Worm (Caenorhabditis elegans) whole organism, L4 larva: ENCODE data around the gene F10D7.10.
A peak's percentile ranks its signal among the peaks of the same experiment; 100 is the strongest.

Experiments
- F37D6.2 ChIP-seq: sonication (generic microtip); optimal IDR thresholded peaks from 2 replicates; lab custom pipeline; 2016; ENCODE audit warnings: mild to moderate bottlenecking, missing genetic modification characterization, missing compliant biosample characterization
- R02D3.7 ChIP-seq: fragments of 150-350 bp; sonication (generic microtip); optimal IDR thresholded peaks from 3 replicates; lab custom pipeline; 2014; ENCODE audit warnings: missing biosample characterization, missing genetic modification characterization
- Y48G9A.11 ChIP-seq: fragments of 200-800 bp; sonication (Bioruptor generic); IDR thresholded peaks from 2 replicates; pipeline ENCODE4 v1.3.6; 2022; ENCODE audit warnings: missing genetic modification reagents, missing genetic modification characterization, missing compliant biosample characterization
- ZK337.2 ChIP-seq: fragments of 200-800 bp; sonication (Bioruptor generic); IDR thresholded peaks from 2 replicates; pipeline ENCODE4 v1.3.6; 2022; ENCODE audit warnings: missing genetic modification reagents, missing genetic modification characterization, missing compliant biosample characterization
- aha-1 ChIP-seq: fragments of 150-350 bp; peaks from one replicate; lab custom pipeline; 2014; ENCODE audit warnings: missing biosample characterization, missing genetic modification characterization
- ceh-44 ChIP-seq: fragments of 200-800 bp; sonication (Bioruptor generic); IDR thresholded peaks from 2 replicates; pipeline ENCODE4 v1.3.6; 2022; ENCODE audit warnings: missing genetic modification reagents, missing genetic modification characterization, missing compliant biosample characterization
- daf-12 ChIP-seq: fragments of 150-350 bp; optimal IDR thresholded peaks from 2 replicates; lab custom pipeline; 2014; ENCODE audit warnings: missing biosample characterization, missing genetic modification reagents, missing genetic modification characterization
- daf-19 ChIP-seq: fragments of 200-800 bp; sonication (Bioruptor generic); conservative IDR thresholded peaks from 2 replicates; pipeline ENCODE4 v1.3.6; 2022; ENCODE audit warnings: missing genetic modification characterization, missing compliant biosample characterization
- daf-8 ChIP-seq: fragments of 200-800 bp; sonication (Bioruptor generic); IDR thresholded peaks from 2 replicates; pipeline ENCODE4 v1.3.6; 2022; ENCODE audit warnings: missing genetic modification characterization, missing compliant biosample characterization
- dmd-6 ChIP-seq: fragments of 200-800 bp; sonication (Bioruptor generic); IDR thresholded peaks from 2 replicates; pipeline ENCODE4 v1.3.6; 2022; ENCODE audit warnings: missing genetic modification reagents, missing genetic modification characterization, missing compliant biosample characterization
- duxl-1 ChIP-seq: sonication (generic microtip); optimal IDR thresholded peaks from 2 replicates; lab custom pipeline; 2016; ENCODE audit warnings: mild to moderate bottlenecking, missing genetic modification characterization, moderate library complexity, missing compliant biosample characterization; ENCODE audit not compliant: poor library complexity
- egl-27 ChIP-seq: sonication (generic microtip); optimal IDR thresholded peaks from 3 replicates; lab custom pipeline; 2017; ENCODE audit warnings: missing biosample characterization, missing genetic modification reagents, missing genetic modification characterization
- egl-43 ChIP-seq: fragments of 200-800 bp; sonication (Bioruptor generic); IDR thresholded peaks from 2 replicates; pipeline ENCODE4 v1.3.6; 2022; ENCODE audit warnings: missing genetic modification reagents, missing genetic modification characterization, missing compliant biosample characterization
- hlh-11 ChIP-seq: fragments of 200-800 bp; sonication (Bioruptor generic); optimal IDR thresholded peaks from 2 replicates; lab custom pipeline; 2018; ENCODE audit warnings: mild to moderate bottlenecking, missing genetic modification characterization, missing compliant biosample characterization
- hlh-30 ChIP-seq: sonication (generic microtip); optimal IDR thresholded peaks from 2 replicates; lab custom pipeline; 2017; ENCODE audit warnings: antibody characterized with exemption, mild to moderate bottlenecking, missing genetic modification characterization, missing compliant biosample characterization; ENCODE audit not compliant: insufficient read depth
- hmg-1.1 ChIP-seq: fragments of 200-800 bp; sonication (Bioruptor generic); IDR thresholded peaks from 2 replicates; pipeline ENCODE4 v1.3.6; 2022; ENCODE audit warnings: missing genetic modification reagents, missing genetic modification characterization, missing compliant biosample characterization
- lim-7 ChIP-seq: fragments of 200-800 bp; sonication (Bioruptor generic); IDR thresholded peaks from 2 replicates; pipeline ENCODE4 v1.3.6; 2022; ENCODE audit warnings: missing genetic modification characterization, missing compliant biosample characterization
- lin-38 ChIP-seq: fragments of 200-800 bp; sonication (Bioruptor generic); IDR thresholded peaks from 2 replicates; pipeline ENCODE4 v1.3.6; 2022; ENCODE audit warnings: missing genetic modification reagents, missing genetic modification characterization, missing compliant biosample characterization
- lsy-2 ChIP-seq, 2 experiments: fragments of 150-350 bp in 1 of 2; sonication (generic microtip) in 1 of 2; optimal IDR thresholded peaks; 2 replicates each; lab custom pipeline; 2014 to 2017; ENCODE audit warnings: missing biosample characterization in 2 of 2, missing genetic modification characterization in 2 of 2
- madf-5 ChIP-seq, 2 experiments: fragments of 200-800 bp; sonication (Bioruptor generic); IDR thresholded peaks; 2 replicates each; pipeline ENCODE4 v1.3.6; 2022; ENCODE audit warnings: missing compliant biosample characterization in 2 of 2, missing genetic modification characterization in 2 of 2
- mes-2 ChIP-seq: sonication (generic microtip); optimal IDR thresholded peaks from 2 replicates; lab custom pipeline; 2016; ENCODE audit warnings: missing genotype, mild to moderate bottlenecking, missing genetic modification characterization, missing compliant biosample characterization; ENCODE audit not compliant: poor library complexity, severe bottlenecking
- mxl-3 ChIP-seq: fragments of 200-800 bp; sonication (Bioruptor generic); optimal IDR thresholded peaks from 2 replicates; lab custom pipeline; 2018; ENCODE audit warnings: mild to moderate bottlenecking, missing genetic modification characterization, missing compliant biosample characterization
- nhr-11 ChIP-seq: fragments of 150-350 bp; optimal IDR thresholded peaks from 2 replicates; lab custom pipeline; 2014; ENCODE audit warnings: missing biosample characterization, missing genetic modification characterization
- nhr-28 ChIP-seq: fragments of 150-350 bp; optimal IDR thresholded peaks from 2 replicates; lab custom pipeline; 2014; ENCODE audit warnings: missing biosample characterization, missing genetic modification characterization
- nhr-42 ChIP-seq: fragments of 200-800 bp; sonication (Bioruptor generic); IDR thresholded peaks from 2 replicates; pipeline ENCODE4 v1.3.6; 2022; ENCODE audit warnings: missing genetic modification characterization, missing compliant biosample characterization
- nhr-48 ChIP-seq: sonication (generic microtip); optimal IDR thresholded peaks from 2 replicates; lab custom pipeline; 2016; ENCODE audit warnings: mild to moderate bottlenecking, missing genetic modification characterization, missing compliant biosample characterization
- php-3 ChIP-seq: fragments of 200-800 bp; sonication (Bioruptor generic); IDR thresholded peaks from 2 replicates; pipeline ENCODE4 v1.3.6; 2022; ENCODE audit warnings: missing genetic modification reagents, missing genetic modification characterization, missing compliant biosample characterization
- rbr-2 ChIP-seq: sonication (generic microtip); optimal IDR thresholded peaks from 2 replicates; lab custom pipeline; 2016; ENCODE audit warnings: missing genotype, missing genetic modification characterization, missing compliant biosample characterization
- unc-39 ChIP-seq: sonication (generic microtip); optimal IDR thresholded peaks from 2 replicates; lab custom pipeline; 2017; ENCODE audit warnings: missing biosample characterization, missing genetic modification characterization
- unc-62 ChIP-seq, 3 experiments: fragments of 150-350 bp in 1 of 3; sonication (generic microtip); optimal IDR thresholded peaks in 2 of 3; peaks in 1 of 3; 1 replicate in 1 of 3; 2 replicates in 2 of 3; lab custom pipeline; 2014 to 2017; ENCODE audit warnings: missing biosample characterization in 3 of 3, missing genetic modification characterization in 3 of 3, missing genetic modification reagents in 3 of 3, missing genotype in 1 of 3
- zag-1 ChIP-seq: fragments of 150-350 bp; optimal IDR thresholded peaks from 2 replicates; lab custom pipeline; 2014; ENCODE audit warnings: missing biosample characterization, missing genetic modification characterization
- ztf-7 ChIP-seq: fragments of 150-350 bp; optimal IDR thresholded peaks from 2 replicates; lab custom pipeline; 2014; ENCODE audit warnings: missing biosample characterization, missing genetic modification characterization

The F10D7.10 gene

DNA sequence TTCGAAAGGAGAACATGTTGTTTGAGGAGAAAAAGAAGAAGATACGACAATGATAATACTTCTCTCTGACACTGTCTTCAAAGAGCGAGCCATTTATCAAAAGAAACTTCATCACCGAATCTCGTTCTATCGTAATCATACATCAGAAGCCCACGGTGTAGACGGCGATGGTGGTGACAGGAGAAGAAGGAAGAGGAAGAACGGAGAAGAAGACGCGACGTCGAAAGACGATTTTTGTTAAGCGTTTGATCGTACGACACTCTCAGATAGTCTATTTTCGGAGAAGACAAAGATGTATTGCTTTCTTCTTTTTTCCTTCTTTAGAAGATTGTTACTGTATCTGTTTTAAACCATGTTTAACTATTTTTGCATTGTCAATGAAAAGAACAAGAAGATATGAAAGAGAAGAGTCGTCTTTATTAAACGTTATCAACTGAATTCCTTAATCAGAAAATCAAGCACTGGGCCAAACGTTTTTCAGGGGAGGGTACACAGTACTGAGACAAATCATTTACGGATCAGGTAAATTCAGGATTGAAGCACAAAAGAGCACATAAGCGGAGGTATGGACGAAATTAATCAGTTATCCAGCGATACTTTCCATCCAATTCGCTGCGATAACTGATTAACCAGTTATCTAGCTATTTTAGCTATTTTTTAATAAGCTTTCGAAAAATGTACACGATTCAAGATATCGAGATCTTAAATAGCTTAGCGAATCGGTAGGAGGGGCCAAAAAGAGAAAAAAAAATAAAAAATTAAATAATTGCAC is 40.4 kb upstream of the F10D7.10 start (continued):
- peak; percentile 56 for TF ChIP-seq nhr-48
- TF ChIP-seq zag-1 (tag; lab: Kevin White, UChicago) = no peak
- TF ChIP-seq ZK337.2 (GFP tag; lab: Robert Waterston, UW) = no peak
- TF ChIP-seq ztf-7 (tag; lab: Kevin White, UChicago) = no peak
- no peak for TF ChIP-seq nhr-42 (GFP tag; lab: Robert Waterston, UW)
- no peak for TF ChIP-seq daf-19

DNA sequence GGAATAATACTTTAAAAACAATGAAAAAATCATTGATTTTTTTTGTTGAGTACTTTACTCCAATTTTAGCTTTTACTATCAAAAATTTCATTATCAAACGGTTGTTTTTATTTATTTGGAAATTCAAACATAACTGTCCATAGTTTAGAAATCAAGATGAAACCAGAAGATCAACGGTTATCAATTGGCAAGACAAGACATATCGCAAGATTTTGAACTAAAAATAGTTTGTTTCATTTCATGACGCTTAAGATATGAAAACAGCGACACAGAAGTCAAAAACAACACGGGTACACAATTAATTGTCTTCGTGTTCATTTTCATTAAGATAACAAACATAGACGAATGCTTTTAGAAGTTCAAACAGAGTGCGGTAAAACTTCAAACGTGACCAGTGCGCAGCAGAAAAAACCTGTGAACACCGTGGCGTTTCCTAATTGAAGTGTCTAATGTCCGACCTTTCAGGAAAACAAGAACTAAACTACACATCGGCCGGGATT is 38.0 kb upstream of the F10D7.10 start:
- TF ChIP-seq hlh-30 (tag; lab: Kevin White, UChicago) (peak; percentile 16), aha-1 (peak; percentile 17), duxl-1 (tag; lab: Kevin White, UChicago) (no peak), nhr-28 (tag; lab: Kevin White, UChicago) (peak; percentile 16)

DNA sequence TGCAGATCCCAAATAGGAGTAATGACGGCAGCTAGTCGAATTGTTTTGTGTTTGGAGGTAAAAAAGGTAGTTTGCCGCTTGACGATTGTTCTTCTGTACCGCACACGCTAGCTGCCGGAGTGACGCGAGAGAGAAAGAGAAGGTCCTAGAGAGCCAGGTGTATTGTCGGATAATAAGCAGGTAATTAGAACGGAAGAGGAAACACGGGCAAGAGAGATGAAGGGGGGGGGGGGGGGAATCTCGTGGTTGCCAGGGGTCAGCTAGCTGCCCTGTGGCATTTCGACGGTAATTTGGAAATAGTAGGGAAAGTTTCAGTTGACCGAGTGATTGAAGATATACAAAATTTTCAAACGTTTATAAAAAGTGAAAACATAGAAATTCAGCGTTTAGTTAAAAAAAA is 34.3 kb upstream of the F10D7.10 start, which contains the start of gene crb-1:
TSS of gene crb-1 (minus strand) at position 147 of the 400 bp plus-strand sequence.
- no peak for TF ChIP-seq hmg-1.1 (GFP tag; lab: Robert Waterston, UW)
- TF ChIP-seq mxl-3 = no peak

DNA sequence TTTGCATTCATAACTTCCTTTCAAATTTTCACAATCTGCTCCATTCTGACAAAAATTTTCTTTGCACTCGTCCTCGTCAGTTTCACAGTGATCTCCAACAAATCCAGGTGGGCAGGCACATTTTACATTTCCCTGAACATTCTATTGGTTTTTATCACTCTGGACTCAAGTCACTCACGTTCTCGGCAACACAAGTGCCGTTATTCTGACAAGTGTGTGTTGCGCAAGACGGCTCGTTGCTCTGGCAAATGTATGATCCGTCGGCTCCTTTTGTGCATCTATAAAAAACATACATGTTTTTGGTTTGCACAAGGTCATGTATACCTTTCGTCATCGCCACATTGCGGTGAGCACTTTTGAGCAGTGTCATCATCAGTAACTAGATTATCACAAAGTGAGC is 33.1 kb upstream of the F10D7.10 start:
- peak in 1 of 2 experiments; percentile 10 for TF ChIP-seq unc-62 (GFP tag; optimal IDR thresholded peaks at IDR 0.05 in 1 of 2; lab: Kevin White, UChicago)
- no peak for TF ChIP-seq unc-62 (tag; optimal IDR thresholded peaks at IDR 0.05; lab: Kevin White, UChicago)
- TF ChIP-seq nhr-11 (tag; lab: Kevin White, UChicago) = no peak
- no peak for TF ChIP-seq madf-5 (GFP tag; IDR thresholded peaks at IDR 0.05; lab: Robert Waterston, UW)
- no peak for TF ChIP-seq nhr-48

DNA sequence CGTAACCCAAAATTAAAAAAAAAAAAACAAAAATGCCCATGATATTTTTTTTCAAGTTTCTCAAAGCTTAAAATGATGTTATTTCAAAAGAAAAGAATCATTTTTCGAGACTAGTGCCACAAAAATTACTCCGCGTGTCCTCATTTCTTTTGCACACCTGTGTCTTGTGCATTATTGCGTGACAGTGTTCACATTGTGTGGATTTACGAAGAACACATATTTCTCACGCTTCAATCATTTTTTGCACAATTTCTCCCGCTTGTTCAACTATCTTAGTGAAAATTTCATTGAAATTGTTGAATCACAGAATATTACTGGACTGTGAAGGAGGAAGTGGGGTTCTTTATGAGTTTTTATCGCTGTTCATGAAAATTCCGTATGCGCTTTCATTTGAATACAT is 29.3 kb upstream of the F10D7.10 start:
- TF ChIP-seq egl-43 (GFP tag; lab: Robert Waterston, UW) (no peak), unc-39 (tag; lab: Kevin White, UChicago) (no peak), hlh-30 (tag; lab: Kevin White, UChicago) (peak; percentile 1), hlh-11 (tag; lab: Kevin White, UChicago) (no peak), mes-2 (tag; lab: Kevin White, UChicago) (peak; percentile 7), daf-8 (GFP tag; lab: Robert Waterston, UW) (no peak), php-3 (no peak), dmd-6 (GFP tag; lab: Robert Waterston, UW) (no peak), daf-12 (no peak), R02D3.7 (tag; lab: Kevin White, UChicago) (peak; percentile 59), egl-27 (tag; lab: Kevin White, UChicago) (no peak), F37D6.2 (tag; lab: Kevin White, UChicago) (no peak), ceh-44 (GFP tag; lab: Robert Waterston, UW) (no peak), lsy-2 (tag; optimal IDR thresholded peaks at IDR 0.05; lab: Kevin White, UChicago) (no peak), rbr-2 (tag; lab: Kevin White, UChicago) (no peak), nhr-11 (tag; lab: Kevin White, UChicago) (no peak), Y48G9A.11 (GFP tag; lab: Robert Waterston, UW) (no peak), lim-7 (GFP tag; lab: Robert Waterston, UW) (no peak), lin-38 (GFP tag; lab: Robert Waterston, UW) (no peak)
